Fruit fly (Drosophila melanogaster) S2 (cell line): ENCODE data around the gene CG16758.

Experiments
- CG8478 ChIP-seq: fragments of >200 bp; optimal IDR thresholded peaks from 2 replicates; lab custom pipeline; 2018
- CTCF ChIP-seq, 2 experiments: fragments of >200 bp; optimal IDR thresholded peaks; 2 replicates each; lab custom pipeline; 2018

dm6 chr3L:2533732-2534073 lies 30.3 kb upstream of the CG16758 start:
- TF ChIP-seq CTCF (optimal IDR thresholded peaks at IDR 0.05; lab: Kevin White, UChicago) = no peak
- TF ChIP-seq CG8478 = no peak
